Worm (Caenorhabditis elegans) whole organism, L4/young adult: Measurements from ENCODE around the gene ZK112.4.
A peak's percentile ranks its signal among the peaks of the same experiment; 100 is the strongest.

Experiments used
- W03F9.2 ChIP-seq: fragments of 150-350 bp; optimal IDR thresholded peaks from 2 replicates; lab custom pipeline; 2014; ENCODE audit warnings: missing biosample characterization, missing genetic modification characterization
- dao-5 ChIP-seq: sonication (generic microtip); optimal IDR thresholded peaks from 2 replicates; lab custom pipeline; 2016; ENCODE audit warnings: missing genotype, missing genetic modification characterization, moderate library complexity, missing compliant biosample characterization
- him-1 ChIP-seq: sonication (generic microtip); optimal IDR thresholded peaks from 2 replicates; lab custom pipeline; 2016; ENCODE audit warnings: missing genotype, missing genetic modification reagents, missing genetic modification characterization, missing compliant biosample characterization

Gene ZK112.4

ce11 chrIII:7729534-7730061 is at the start of gene ZK112.4:
ZK112.4 (minus strand) TSS chrIII:7730011.
- TF ChIP-seq W03F9.2 (tag; lab: Kevin White, UChicago) (no peak), dao-5 (tag; lab: Kevin White, UChicago) (peak; percentile 3), him-1 (tag; lab: Kevin White, UChicago) (peak; percentile 72)

ce11 chrIII:7779313-7779712 is 49.5 kb upstream of the ZK112.4 start:
- TF ChIP-seq W03F9.2 (tag; lab: Kevin White, UChicago) = no peak
- TF ChIP-seq dao-5 (tag; lab: Kevin White, UChicago) = no peak
- no peak for TF ChIP-seq him-1 (tag; lab: Kevin White, UChicago)

ce11 chrIII:7778530-7778929 is 48.7 kb upstream of the ZK112.4 start:
- no peak for TF ChIP-seq dao-5 (tag; lab: Kevin White, UChicago)
- no peak for TF ChIP-seq him-1 (tag; lab: Kevin White, UChicago)
- TF ChIP-seq W03F9.2 (tag; lab: Kevin White, UChicago) = no peak

- TF ChIP-seq dao-5 (tag; lab: Kevin White, UChicago) = no peak
- TF ChIP-seq him-1 (tag; lab: Kevin White, UChicago) = no peak
- TF ChIP-seq W03F9.2 (tag; lab: Kevin White, UChicago) = no peak
Measured at ce11 chrIII:7775983-7776440, 46.2 kb upstream of the ZK112.4 start, which contains the start of gene bath-15. bath-15 (minus strand) TSS chrIII:7776033.

DNA sequence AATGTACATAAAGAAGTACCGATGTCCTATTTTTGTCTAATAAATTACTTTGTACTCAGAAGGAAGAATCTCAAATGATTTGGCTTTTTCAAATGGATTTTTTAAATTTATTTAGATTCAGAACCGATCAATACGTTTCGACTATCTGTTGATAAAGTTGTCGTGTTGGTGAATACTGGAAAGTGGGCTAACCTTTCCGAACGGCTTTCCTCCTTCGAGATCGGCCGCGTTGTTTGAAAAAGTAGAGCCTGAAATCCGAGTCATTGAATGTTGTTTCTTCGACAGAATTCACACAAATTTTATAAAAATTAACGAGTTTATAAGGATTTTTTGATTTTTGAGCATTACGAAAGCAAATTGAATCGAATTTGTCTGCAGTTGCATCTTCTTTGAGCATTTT is 44.0 kb upstream of the ZK112.4 start:
- TF ChIP-seq dao-5 (tag; lab: Kevin White, UChicago) (no peak), him-1 (tag; lab: Kevin White, UChicago) (no peak), W03F9.2 (tag; lab: Kevin White, UChicago) (no peak)

DNA sequence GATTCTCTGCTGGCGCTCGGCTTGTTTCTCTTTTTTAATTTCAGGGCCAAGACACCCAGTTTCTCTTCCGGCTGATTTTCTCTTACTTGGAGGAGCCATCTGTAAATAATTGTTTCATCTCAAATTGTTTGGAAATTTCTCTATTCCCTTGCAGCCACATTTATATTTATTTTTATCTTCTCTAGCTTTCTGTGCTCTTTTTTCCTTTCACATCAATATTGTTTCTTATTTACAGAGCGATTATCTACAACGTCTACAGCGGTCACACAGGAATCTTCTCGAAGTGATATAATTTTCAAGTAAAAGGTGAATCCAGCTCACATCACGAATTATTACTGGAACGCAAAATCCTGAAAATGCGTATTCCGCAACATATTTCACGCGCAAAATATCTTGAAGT is 43.1 kb upstream of the ZK112.4 start, which contains the start of the genes ZK686.6 and ZK686.1:
Gene ZK686.6 (minus strand): TSS at position 101 of the 400 bp plus-strand sequence.
Gene ZK686.1 (plus strand): TSS at position 234 of the 400 bp plus-strand sequence.
- TF ChIP-seq W03F9.2 (tag; lab: Kevin White, UChicago) (no peak), dao-5 (tag; lab: Kevin White, UChicago) (no peak), him-1 (tag; lab: Kevin White, UChicago) (no peak)

DNA sequence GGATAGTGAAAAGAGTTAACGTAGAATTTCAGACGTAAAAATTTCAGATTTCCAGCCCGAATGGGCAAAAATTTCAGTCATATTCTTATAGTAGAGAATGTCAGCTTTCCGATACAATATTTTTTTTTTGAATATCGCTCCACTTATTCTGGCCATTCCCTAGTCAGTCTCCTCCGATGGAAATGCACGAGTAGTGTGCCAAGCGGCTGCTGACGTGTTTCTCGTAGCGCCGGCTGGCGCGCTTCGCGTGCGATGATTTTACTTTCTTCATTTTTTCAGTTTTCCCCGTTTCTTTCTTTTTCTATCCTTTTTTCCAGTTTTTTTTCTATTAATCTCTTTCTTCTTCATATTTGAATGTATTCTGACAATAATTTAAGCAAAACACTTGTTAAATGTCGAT is 41.2 kb upstream of the ZK112.4 start:
- TF ChIP-seq W03F9.2 (tag; lab: Kevin White, UChicago) = peak; percentile 8

DNA sequence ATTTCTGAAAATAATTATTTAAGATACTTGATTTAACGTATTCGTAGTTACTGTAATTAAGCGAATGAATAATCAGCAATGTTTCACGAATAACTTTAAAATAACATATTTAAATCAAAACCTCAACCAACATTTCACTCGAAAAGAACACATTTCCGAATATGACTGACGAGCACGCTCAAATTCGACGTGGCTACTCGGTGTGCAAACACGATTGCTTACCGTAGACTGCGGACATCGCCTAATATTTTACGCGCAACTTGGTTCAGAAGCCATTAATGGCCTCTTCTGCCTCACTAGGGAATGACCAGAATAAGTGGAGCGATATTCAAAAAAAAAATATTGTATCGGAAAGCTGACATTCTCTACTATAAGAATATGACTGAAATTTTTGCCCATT is 40.2 kb upstream of the ZK112.4 start, which contains the start of gene snu-23:
Gene snu-23 (minus strand): TSS at position 156 of the 400 bp plus-strand sequence.
- no peak for TF ChIP-seq W03F9.2 (tag; lab: Kevin White, UChicago)
- TF ChIP-seq dao-5 (tag; lab: Kevin White, UChicago) = no peak
- TF ChIP-seq him-1 (tag; lab: Kevin White, UChicago) = no peak

ce11 chrIII:7768963-7769362 is 39.2 kb upstream of the ZK112.4 start, which contains the start of gene ZK686.3:
ZK686.3 (minus strand) TSS chrIII:7769063.
- TF ChIP-seq dao-5 (tag; lab: Kevin White, UChicago) = no peak
- no peak for TF ChIP-seq him-1 (tag; lab: Kevin White, UChicago)
- TF ChIP-seq W03F9.2 (tag; lab: Kevin White, UChicago) = no peak

- TF ChIP-seq W03F9.2 (tag; lab: Kevin White, UChicago) (no peak), him-1 (tag; lab: Kevin White, UChicago) (no peak), dao-5 (tag; lab: Kevin White, UChicago) (no peak)
Measured at ce11 chrIII:7767415-7767814, 37.6 kb upstream of the ZK112.4 start, which contains the start of gene ZK686.5. ZK686.5 (minus strand) TSS chrIII:7767515.

ce11 chrIII:7765974-7766373 is 36.2 kb upstream of the ZK112.4 start, which contains the start of gene ZK686.2:
ZK686.2 (minus strand) TSS chrIII:7766052.
- TF ChIP-seq dao-5 (tag; lab: Kevin White, UChicago) = no peak
- TF ChIP-seq W03F9.2 (tag; lab: Kevin White, UChicago) = no peak

ce11 chrIII:7763503-7763902 is 33.7 kb upstream of the ZK112.4 start, which contains the start of gene mtx-2:
mtx-2 (minus strand) TSS chrIII:7763603.
- TF ChIP-seq dao-5 (tag; lab: Kevin White, UChicago) = no peak
- TF ChIP-seq W03F9.2 (tag; lab: Kevin White, UChicago) = no peak
- no peak for TF ChIP-seq him-1 (tag; lab: Kevin White, UChicago)

DNA sequence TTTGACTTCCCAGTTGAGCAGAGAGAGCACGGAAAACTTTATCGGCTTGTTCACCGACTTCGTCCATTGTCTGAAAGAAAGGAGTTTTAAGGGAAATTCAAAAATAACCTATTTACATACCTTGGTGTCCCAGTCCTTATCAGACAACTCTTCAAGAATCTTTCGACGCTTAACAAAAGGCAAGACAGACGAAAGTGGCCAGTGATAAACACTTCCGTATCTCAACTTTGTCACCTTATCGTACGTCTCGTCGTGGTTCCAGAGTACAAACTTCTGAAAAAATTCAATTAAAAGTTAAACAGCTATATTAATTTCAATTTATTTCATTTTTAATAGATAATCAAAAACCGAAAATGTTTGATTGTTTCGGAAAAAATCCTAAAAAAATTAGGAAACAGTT is 32.4 kb upstream of the ZK112.4 start:
- TF ChIP-seq dao-5 (tag; lab: Kevin White, UChicago) = no peak
- no peak for TF ChIP-seq him-1 (tag; lab: Kevin White, UChicago)
- no peak for TF ChIP-seq W03F9.2 (tag; lab: Kevin White, UChicago)

DNA sequence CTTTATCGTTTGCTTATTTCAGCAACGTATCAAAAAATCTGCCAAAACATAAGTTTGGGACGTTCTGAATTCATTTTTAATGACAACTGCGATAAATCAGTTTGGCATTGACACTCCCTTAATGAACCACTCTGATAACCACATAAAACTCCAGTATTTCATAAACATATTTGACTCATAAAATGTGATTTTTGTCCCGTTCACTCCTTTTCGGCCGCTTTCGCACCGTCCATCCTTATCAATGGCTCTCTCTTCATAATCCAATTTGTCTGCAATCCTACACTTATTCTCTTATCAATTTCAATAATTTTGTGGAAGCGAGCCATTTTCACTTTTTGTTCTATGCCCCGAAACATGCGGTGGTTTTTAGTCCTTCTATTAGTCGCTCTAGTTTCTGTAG is 28.8 kb upstream of the ZK112.4 start, which contains the start of gene pcp-1:
Gene pcp-1 (plus strand): TSS at position 342 of the 400 bp plus-strand sequence.
- no peak for TF ChIP-seq W03F9.2 (tag; lab: Kevin White, UChicago)
- no peak for TF ChIP-seq him-1 (tag; lab: Kevin White, UChicago)
- no peak for TF ChIP-seq dao-5 (tag; lab: Kevin White, UChicago)
